Fruit fly (Drosophila melanogaster) whole organism, adult: ENCODE measurements around the gene Fmr1.

Experiments used
- CG11617 ChIP-seq: fragments of 200-800 bp; sonication (Bioruptor generic); optimal IDR thresholded peaks from 2 replicates; lab custom pipeline; 2017; ENCODE audit warnings: mild to moderate bottlenecking, missing biosample characterization, missing genetic modification reagents, missing genetic modification characterization
- CG12768 ChIP-seq: fragments of 200-800 bp; sonication (Bioruptor generic); optimal IDR thresholded peaks from 2 replicates; lab custom pipeline; 2017; ENCODE audit warnings: missing biosample characterization, missing genetic modification characterization, mild to moderate bottlenecking, moderate library complexity, missing genetic modification reagents
- CG14711 ChIP-seq: fragments of 200-800 bp; sonication (Bioruptor generic); optimal IDR thresholded peaks from 2 replicates; lab custom pipeline; 2018; ENCODE audit warnings: missing biosample characterization, mild to moderate bottlenecking, missing genetic modification characterization, moderate library complexity
- CG1620 ChIP-seq: fragments of 200-800 bp; sonication (Bioruptor generic); optimal IDR thresholded peaks from 2 replicates; lab custom pipeline; 2016; ENCODE audit warnings: missing biosample characterization, missing genetic modification characterization
- CG33017 ChIP-seq: fragments of 200-800 bp; sonication (Bioruptor generic); optimal IDR thresholded peaks from 2 replicates; lab custom pipeline; 2018; ENCODE audit warnings: missing biosample characterization, mild to moderate bottlenecking, missing genetic modification characterization, moderate library complexity
- CG5204 ChIP-seq: fragments of 200-800 bp; sonication (Bioruptor generic); optimal IDR thresholded peaks from 2 replicates; lab custom pipeline; 2016; ENCODE audit warnings: missing biosample characterization, missing genetic modification characterization
- CG7045 ChIP-seq: fragments of 200-800 bp; sonication (Bioruptor generic); optimal IDR thresholded peaks from 2 replicates; lab custom pipeline; 2017; ENCODE audit warnings: missing biosample characterization, mild to moderate bottlenecking, missing genetic modification characterization
- CG7101 ChIP-seq: fragments of 200-800 bp; sonication (Bioruptor generic); optimal IDR thresholded peaks from 2 replicates; lab custom pipeline; 2018; ENCODE audit warnings: missing biosample characterization, mild to moderate bottlenecking, missing genetic modification characterization, moderate library complexity
- Clk ChIP-seq: fragments of 200-800 bp; sonication (Bioruptor generic); optimal IDR thresholded peaks from 2 replicates; lab custom pipeline; 2017; ENCODE audit warnings: missing biosample characterization, missing genetic modification characterization
- Crg-1 ChIP-seq: fragments of 200-800 bp; sonication (Bioruptor generic); optimal IDR thresholded peaks from 2 replicates; lab custom pipeline; 2016; ENCODE audit warnings: missing biosample characterization, missing genetic modification characterization
- Hr96 ChIP-seq: fragments of 200-800 bp; sonication (Bioruptor generic); optimal IDR thresholded peaks from 2 replicates; lab custom pipeline; 2016; ENCODE audit warnings: missing biosample characterization, missing genetic modification characterization
- Mnt ChIP-seq: fragments of 200-800 bp; sonication (Bioruptor generic); optimal IDR thresholded peaks from 2 replicates; lab custom pipeline; 2016; ENCODE audit warnings: missing biosample characterization, mild to moderate bottlenecking, missing genetic modification characterization
- bab1 ChIP-seq: fragments of 200-800 bp; sonication (Bioruptor generic); optimal IDR thresholded peaks from 3 replicates; lab custom pipeline; 2019; ENCODE audit warnings: missing biosample characterization, mild to moderate bottlenecking, missing genetic modification characterization, moderate library complexity
- cic ChIP-seq: fragments of 200-800 bp; sonication (Bioruptor generic); optimal IDR thresholded peaks from 2 replicates; lab custom pipeline; 2017; ENCODE audit warnings: missing biosample characterization, mild to moderate bottlenecking, missing genetic modification characterization, moderate library complexity
- cnc ChIP-seq, 2 experiments: fragments of >200 bp; optimal IDR thresholded peaks; 2 replicates each; lab custom pipeline; 2017
- kay ChIP-seq: fragments of 200-800 bp; sonication (Bioruptor generic); peaks from one replicate; lab custom pipeline; 2016; ENCODE audit warnings: missing biosample characterization, missing genetic modification characterization, borderline replicate concordance
- ovo ChIP-seq: fragments of 200-800 bp; sonication (Bioruptor generic); optimal IDR thresholded peaks from 2 replicates; lab custom pipeline; 2016; ENCODE audit warnings: missing biosample characterization, missing genetic modification characterization
- pad ChIP-seq: fragments of 200-800 bp; sonication (Bioruptor generic); optimal IDR thresholded peaks from 3 replicates; lab custom pipeline; 2017; ENCODE audit warnings: missing biosample characterization, missing genetic modification characterization, mild to moderate bottlenecking, moderate library complexity, missing genetic modification reagents
- tj ChIP-seq: fragments of 200-800 bp; sonication (Bioruptor generic); optimal IDR thresholded peaks from 3 replicates; lab custom pipeline; 2017; ENCODE audit warnings: missing biosample characterization, mild to moderate bottlenecking, missing genetic modification characterization, moderate library complexity
- toe ChIP-seq: fragments of 200-800 bp; sonication (Bioruptor generic); optimal IDR thresholded peaks from 2 replicates; lab custom pipeline; 2016; ENCODE audit warnings: missing biosample characterization, missing genetic modification characterization

Fmr1 gene

DNA sequence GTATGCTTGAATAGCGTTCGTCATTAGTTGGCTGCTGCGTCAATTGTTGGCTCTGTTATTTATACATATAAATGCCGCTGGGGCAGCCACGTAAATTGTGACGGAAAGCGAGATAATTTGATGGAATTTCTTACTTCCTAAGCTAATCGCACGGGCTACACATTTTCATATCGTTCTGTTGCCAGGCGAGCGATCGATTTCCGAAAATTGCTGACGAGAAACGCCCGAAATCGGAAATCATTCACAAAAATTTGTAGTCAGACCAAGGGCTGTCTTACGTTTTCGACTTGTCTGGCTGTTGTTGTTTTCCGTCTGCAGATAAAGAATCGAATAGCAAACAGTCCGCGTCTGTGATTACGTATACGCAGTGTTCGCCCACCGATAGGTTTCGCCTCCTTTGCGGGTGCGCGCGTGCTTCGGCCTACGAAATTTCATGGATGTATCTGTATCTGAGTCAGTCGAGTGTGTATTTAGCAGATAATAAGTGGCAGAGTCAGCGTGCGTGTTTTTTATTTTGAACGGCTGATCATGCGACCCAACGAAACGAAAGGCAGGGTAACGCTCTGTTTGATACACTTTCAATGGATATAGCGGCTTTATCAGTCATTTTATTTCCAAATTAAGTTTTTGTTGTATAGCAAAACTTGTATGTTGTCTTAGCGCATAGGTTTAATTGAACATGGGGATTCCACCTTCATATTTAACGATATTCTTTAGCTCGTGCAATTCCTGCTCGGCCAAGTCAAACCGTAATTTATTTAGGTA lies 12.2 kb downstream of the Fmr1 start:
- TF ChIP-seq toe (GFP tag; lab: Kevin White, UChicago) (no peak), Clk (GFP tag; lab: Kevin White, UChicago) (no peak), Hr96 (GFP tag; lab: Kevin White, UChicago) (no peak), kay (no peak), CG7045 (peak; percentile 26), Mnt (GFP tag; lab: Kevin White, UChicago) (peak; percentile 35), pad (no peak), CG33017 (tag; lab: Kevin White, UChicago) (peak; percentile 3), cic (GFP tag; lab: Kevin White, UChicago) (peak; percentile 70), ovo (GFP tag; lab: Kevin White, UChicago) (no peak), tj (GFP tag; lab: Kevin White, UChicago) (no peak)

DNA sequence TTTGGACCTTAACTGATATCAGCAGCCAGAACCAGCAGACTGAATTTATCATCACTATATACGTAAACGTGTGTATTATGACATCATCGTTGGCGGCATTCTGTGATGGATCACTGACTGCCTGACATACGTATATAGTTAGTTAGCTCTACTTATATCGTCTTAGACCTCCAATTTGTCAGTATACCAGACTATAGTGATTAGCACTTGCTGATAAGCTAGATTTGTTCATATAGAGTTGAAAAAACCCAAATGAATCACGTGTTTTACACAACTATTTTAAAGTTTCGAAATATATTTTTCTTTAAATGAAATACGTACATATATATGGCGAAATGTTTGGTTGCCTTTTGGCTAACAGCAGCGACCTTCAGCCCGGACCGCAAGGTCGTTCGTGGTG lies 14.2 kb downstream of the Fmr1 start:
- TF ChIP-seq kay (peak; percentile 90), ovo (GFP tag; lab: Kevin White, UChicago) (no peak), CG1620 (GFP tag; lab: Kevin White, UChicago) (no peak), Clk (GFP tag; lab: Kevin White, UChicago) (no peak), CG7045 (no peak)

DNA sequence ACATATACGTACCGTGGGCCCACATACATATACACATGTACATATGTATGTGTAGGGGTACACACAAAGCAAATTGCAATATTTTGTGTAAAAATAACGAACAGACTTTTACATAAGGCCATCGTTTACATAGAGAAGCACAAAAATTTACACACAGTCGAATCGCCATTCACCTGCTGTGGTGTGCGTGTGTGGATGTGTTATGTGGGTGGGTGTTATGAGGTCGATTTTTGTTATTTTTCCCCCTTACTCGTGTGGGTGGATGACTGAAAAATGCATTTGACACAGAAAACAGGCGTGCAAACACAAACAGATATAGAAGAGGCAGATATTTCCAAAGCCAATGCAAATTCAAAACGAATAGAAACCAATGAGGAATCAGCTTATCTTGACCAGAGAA lies 14.9 kb downstream of the Fmr1 start:
- TF ChIP-seq CG33017 (tag; lab: Kevin White, UChicago), result no peak
- no peak for TF ChIP-seq cnc (optimal IDR thresholded peaks at IDR 0.05; lab: Kevin White, UChicago)
- TF ChIP-seq kay, result peak; percentile 65
- no peak for TF ChIP-seq toe (GFP tag; lab: Kevin White, UChicago)
- TF ChIP-seq CG11617, result no peak
- TF ChIP-seq CG12768 (GFP tag; lab: Kevin White, UChicago), result no peak
- TF ChIP-seq cic (GFP tag; lab: Kevin White, UChicago), result no peak
- no peak for TF ChIP-seq bab1 (GFP tag; lab: Kevin White, UChicago)
- TF ChIP-seq ovo (GFP tag; lab: Kevin White, UChicago), result no peak
- TF ChIP-seq Mnt (GFP tag; lab: Kevin White, UChicago), result no peak
- no peak for TF ChIP-seq CG7101 (tag; lab: Kevin White, UChicago)
- no peak for TF ChIP-seq tj (GFP tag; lab: Kevin White, UChicago)
- peak; percentile 4 for TF ChIP-seq pad
- TF ChIP-seq Crg-1 (GFP tag; lab: Kevin White, UChicago), result no peak
- no peak for TF ChIP-seq CG7045
- no peak for TF ChIP-seq CG14711 (tag; lab: Kevin White, UChicago)

DNA sequence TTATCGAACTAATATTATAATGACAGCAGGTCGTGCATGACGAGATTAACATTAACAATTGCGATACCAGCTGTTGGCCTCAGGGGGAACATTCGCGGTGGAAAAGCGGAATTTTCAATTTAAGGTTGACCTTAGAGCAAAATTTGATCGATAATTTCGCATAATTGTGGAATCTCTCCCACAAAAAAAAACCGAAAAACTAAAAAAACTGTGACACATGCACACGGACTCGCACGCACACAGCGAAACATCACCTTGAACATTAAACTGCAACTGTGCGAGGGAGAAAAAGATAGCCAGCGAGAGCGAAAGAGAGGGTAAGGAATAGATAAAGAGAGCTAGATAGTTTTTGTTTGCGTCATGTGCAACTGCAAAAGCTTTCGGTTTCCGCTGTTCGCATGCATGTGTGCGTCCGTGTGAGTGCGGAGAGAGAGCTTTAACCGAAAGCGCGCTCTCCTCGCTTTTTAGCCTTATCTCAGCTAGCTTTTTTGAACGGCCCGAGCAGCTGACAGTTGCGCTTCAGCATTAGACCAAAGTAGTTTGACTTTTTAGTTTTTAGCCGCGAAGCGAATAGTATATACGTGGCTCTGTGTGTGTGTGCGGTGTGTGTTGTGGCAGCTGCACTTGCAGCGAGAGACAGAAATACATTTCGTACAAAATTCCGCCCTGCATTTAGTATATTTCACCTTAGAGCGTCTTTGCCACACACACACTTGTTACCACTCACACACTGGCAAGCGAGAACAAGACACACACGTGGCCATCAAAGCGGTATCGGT lies 16.5 kb downstream of the Fmr1 start:
- peak; percentile 77 for TF ChIP-seq Mnt (GFP tag; lab: Kevin White, UChicago)
- TF ChIP-seq cic (GFP tag; lab: Kevin White, UChicago), result peak; percentile 85
- peak; percentile 17 for TF ChIP-seq CG7045
- TF ChIP-seq CG33017 (tag; lab: Kevin White, UChicago), result peak; percentile 52
- peak; percentile 98 for TF ChIP-seq kay
- TF ChIP-seq tj (GFP tag; lab: Kevin White, UChicago), result peak; percentile 57
- peak in 1 of 2 experiments; percentile 32 for TF ChIP-seq cnc (optimal IDR thresholded peaks at IDR 0.05; lab: Kevin White, UChicago)
- TF ChIP-seq Hr96 (GFP tag; lab: Kevin White, UChicago), result no peak
- TF ChIP-seq CG7101 (tag; lab: Kevin White, UChicago), result peak; percentile 49
- TF ChIP-seq CG12768 (GFP tag; lab: Kevin White, UChicago), result peak; percentile 59
- TF ChIP-seq CG14711 (tag; lab: Kevin White, UChicago), result no peak
- no peak for TF ChIP-seq toe (GFP tag; lab: Kevin White, UChicago)
- TF ChIP-seq CG11617, result peak; percentile 40
- TF ChIP-seq CG5204 (GFP tag; lab: Kevin White, UChicago), result no peak

dm6 chr3R:10091513-10091912 lies 18.4 kb downstream of the Fmr1 start:
- TF ChIP-seq kay, result peak; percentile 95
- no peak for TF ChIP-seq toe (GFP tag; lab: Kevin White, UChicago)
- no peak for TF ChIP-seq CG12768 (GFP tag; lab: Kevin White, UChicago)
- TF ChIP-seq CG33017 (tag; lab: Kevin White, UChicago), result no peak
- no peak for TF ChIP-seq CG5204 (GFP tag; lab: Kevin White, UChicago)
- TF ChIP-seq Clk (GFP tag; lab: Kevin White, UChicago), result no peak

DNA sequence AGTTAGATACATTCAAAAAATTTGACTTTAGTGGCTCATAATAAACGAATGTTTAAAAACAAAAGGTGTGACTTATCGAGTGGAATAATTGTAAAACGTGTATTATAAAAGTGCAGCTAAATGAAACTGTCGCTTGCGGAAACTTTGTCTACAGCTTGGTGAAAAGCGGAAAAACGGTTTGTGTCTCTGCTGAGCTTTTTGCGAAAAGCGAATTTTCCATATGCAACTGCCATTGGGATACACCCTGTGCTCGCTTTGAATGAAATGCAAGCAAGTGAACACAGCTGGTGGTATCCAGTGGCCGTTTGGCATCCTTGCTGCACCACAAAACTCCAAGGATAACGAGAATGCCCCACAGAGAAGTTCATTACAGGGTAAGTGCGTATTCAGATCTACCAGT lies 19.0 kb downstream of the Fmr1 start:
- TF ChIP-seq CG7045 (no peak), cic (GFP tag; lab: Kevin White, UChicago) (peak; percentile 42)
